Worm (Caenorhabditis elegans) whole organism, L1 larva: ENCODE data around the gene mrpl-53.

Source experiments
- C04F5.9 ChIP-seq: sonication (generic microtip); optimal IDR thresholded peaks from 2 replicates; lab custom pipeline; 2016; ENCODE audit warnings: missing genetic modification characterization, missing compliant biosample characterization
- C16A3.4 ChIP-seq: fragments of 150-350 bp; optimal IDR thresholded peaks from 2 replicates; lab custom pipeline; 2014; ENCODE audit warnings: missing biosample characterization, missing genetic modification characterization
- F16B12.6 ChIP-seq: fragments of 150-350 bp; optimal IDR thresholded peaks from 2 replicates; lab custom pipeline; 2014; ENCODE audit warnings: missing biosample characterization, missing genetic modification characterization
- aha-1 ChIP-seq: fragments of 150-350 bp; optimal IDR thresholded peaks from 2 replicates; lab custom pipeline; 2014; ENCODE audit warnings: missing biosample characterization, missing genetic modification characterization
- alr-1 ChIP-seq: fragments of 200-800 bp; sonication (Bioruptor generic); optimal IDR thresholded peaks from 2 replicates; lab custom pipeline; 2018; ENCODE audit warnings: borderline replicate concordance, mild to moderate bottlenecking, missing genetic modification characterization, missing compliant biosample characterization
- blmp-1 ChIP-seq: fragments of 150-350 bp; optimal IDR thresholded peaks from 2 replicates; lab custom pipeline; 2014; ENCODE audit warnings: missing biosample characterization, missing genetic modification characterization
- ceh-8 ChIP-seq: fragments of 200-800 bp; sonication (Bioruptor generic); optimal IDR thresholded peaks from 2 replicates; lab custom pipeline; 2018; ENCODE audit warnings: mild to moderate bottlenecking, missing genetic modification characterization, moderate library complexity, missing compliant biosample characterization
- ceh-82 ChIP-seq, 3 experiments: fragments of 150-350 bp in 1 of 3; sonication (generic microtip) in 2 of 3; optimal IDR thresholded peaks; 2 replicates each; lab custom pipeline; 2014 to 2017; ENCODE audit warnings: missing biosample characterization in 3 of 3, missing genetic modification characterization in 3 of 3
- ceh-90 ChIP-seq: sonication (generic microtip); optimal IDR thresholded peaks from 2 replicates; lab custom pipeline; 2016; ENCODE audit warnings: missing genetic modification characterization, missing compliant biosample characterization
- ces-1 ChIP-seq: fragments of 150-350 bp; optimal IDR thresholded peaks from 2 replicates; lab custom pipeline; 2014; ENCODE audit warnings: missing biosample characterization, missing genetic modification reagents, missing genetic modification characterization
- efl-1 ChIP-seq, 4 experiments: fragments of 150-350 bp; optimal IDR thresholded peaks in 3 of 4; peaks in 1 of 4; 1 replicate in 1 of 4; 2 replicates in 3 of 4; lab custom pipeline; 2014; ENCODE audit warnings: missing biosample characterization in 2 of 4, missing genetic modification characterization in 2 of 4, missing genetic modification reagents in 2 of 4
- efl-3 ChIP-seq: fragments of 200-800 bp; sonication (Bioruptor generic); optimal IDR thresholded peaks from 2 replicates; lab custom pipeline; 2018; ENCODE audit warnings: mild to moderate bottlenecking, missing genetic modification characterization, missing compliant biosample characterization
- elt-2 ChIP-seq: sonication (generic microtip); optimal IDR thresholded peaks from 2 replicates; lab custom pipeline; 2016; ENCODE audit warnings: missing genetic modification characterization, mild to moderate bottlenecking, inconsistent platforms, missing compliant biosample characterization, missing genetic modification reagents
- elt-3 ChIP-seq, 6 experiments: fragments of 150-350 bp in 1 of 6; sonication (generic microtip); optimal IDR thresholded peaks; 2 replicates each; lab custom pipeline; 2017 to 2018; ENCODE audit warnings: missing biosample characterization in 6 of 6, missing genetic modification characterization in 6 of 6, inconsistent platforms in 1 of 6
- ets-5 ChIP-seq: fragments of 200-800 bp; sonication (Bioruptor generic); IDR thresholded peaks from 2 replicates; pipeline ENCODE4 v1.3.6; 2022; ENCODE audit warnings: missing genetic modification characterization, missing compliant biosample characterization
- fkh-8 ChIP-seq: sonication (generic microtip); optimal IDR thresholded peaks from 2 replicates; lab custom pipeline; 2016; ENCODE audit warnings: mild to moderate bottlenecking, missing genetic modification characterization, missing compliant biosample characterization
- fos-1 ChIP-seq: fragments of 150-350 bp; optimal IDR thresholded peaks from 2 replicates; lab custom pipeline; 2014; ENCODE audit warnings: missing biosample characterization, missing genetic modification characterization
- hlh-17 ChIP-seq: fragments of 200-800 bp; sonication (Bioruptor generic); optimal IDR thresholded peaks from 2 replicates; lab custom pipeline; 2018; ENCODE audit warnings: missing genetic modification characterization, mild to moderate bottlenecking, missing compliant biosample characterization, moderate library complexity, borderline replicate concordance
- hlh-4 ChIP-seq: sonication (generic microtip); optimal IDR thresholded peaks from 2 replicates; lab custom pipeline; 2016; ENCODE audit warnings: mild to moderate bottlenecking, missing genetic modification characterization, missing compliant biosample characterization
- hpl-2 ChIP-seq: fragments of 150-350 bp; optimal IDR thresholded peaks from 2 replicates; lab custom pipeline; 2014; ENCODE audit warnings: missing biosample characterization, missing genetic modification reagents, missing genetic modification characterization
- jun-1 ChIP-seq: fragments of 150-350 bp; optimal IDR thresholded peaks from 2 replicates; lab custom pipeline; 2014; ENCODE audit warnings: missing biosample characterization, missing genetic modification reagents, missing genetic modification characterization
- lin-35 ChIP-seq, 2 experiments: fragments of 150-350 bp; optimal IDR thresholded peaks; 2 replicates each; lab custom pipeline; 2014; ENCODE audit warnings: missing biosample characterization in 2 of 2, missing genetic modification characterization in 2 of 2, missing genetic modification reagents in 2 of 2
- lin-39 ChIP-seq: fragments of 150-350 bp; optimal IDR thresholded peaks from 2 replicates; lab custom pipeline; 2014; ENCODE audit warnings: missing biosample characterization, missing genetic modification reagents, missing genetic modification characterization
- lir-3 ChIP-seq: sonication (generic microtip); optimal IDR thresholded peaks from 2 replicates; lab custom pipeline; 2016; ENCODE audit warnings: mild to moderate bottlenecking, missing genetic modification characterization, moderate library complexity, missing compliant biosample characterization; ENCODE audit not compliant: poor library complexity
- lsy-2 ChIP-seq, 2 experiments: fragments of 150-350 bp; optimal IDR thresholded peaks; 2 replicates each; lab custom pipeline; 2014; ENCODE audit warnings: missing biosample characterization in 2 of 2, missing genetic modification characterization in 2 of 2
- mab-9 ChIP-seq: fragments of 200-800 bp; sonication (Bioruptor generic); IDR thresholded peaks from 2 replicates; pipeline ENCODE4 v1.3.6; 2022; ENCODE audit warnings: missing genetic modification reagents, missing genetic modification characterization, missing compliant biosample characterization
- mdl-1 ChIP-seq, 2 experiments: fragments of 150-350 bp; optimal IDR thresholded peaks; 2 replicates each; lab custom pipeline; 2014 to 2017; ENCODE audit warnings: missing biosample characterization in 2 of 2, missing genetic modification characterization in 2 of 2, inconsistent platforms in 1 of 2
- mep-1 ChIP-seq: fragments of 150-350 bp; optimal IDR thresholded peaks from 2 replicates; lab custom pipeline; 2014; ENCODE audit warnings: missing biosample characterization, missing genetic modification characterization
- nhr-11 ChIP-seq: fragments of 150-350 bp; optimal IDR thresholded peaks from 2 replicates; lab custom pipeline; 2014; ENCODE audit warnings: missing biosample characterization, missing genetic modification characterization
- nhr-12 ChIP-seq: sonication (generic microtip); optimal IDR thresholded peaks from 2 replicates; lab custom pipeline; 2017; ENCODE audit warnings: missing biosample characterization, missing genetic modification characterization
- nhr-19 ChIP-seq: fragments of 200-800 bp; sonication (Bioruptor generic); conservative IDR thresholded peaks from 2 replicates; pipeline ENCODE4 v1.3.6; 2022; ENCODE audit warnings: missing genetic modification characterization, missing compliant biosample characterization
- nhr-47 ChIP-seq: sonication (generic microtip); optimal IDR thresholded peaks from 2 replicates; lab custom pipeline; 2016; ENCODE audit warnings: mild to moderate bottlenecking, missing genetic modification characterization, moderate library complexity, missing compliant biosample characterization
- nhr-71 ChIP-seq: sonication (generic microtip); optimal IDR thresholded peaks from 2 replicates; lab custom pipeline; 2016; ENCODE audit warnings: mild to moderate bottlenecking, missing genetic modification characterization, moderate library complexity, missing compliant biosample characterization
- nhr-76 ChIP-seq: sonication (generic microtip); optimal IDR thresholded peaks from 2 replicates; lab custom pipeline; 2017; ENCODE audit warnings: missing biosample characterization, missing genetic modification characterization
- nhr-90 ChIP-seq: sonication (generic microtip); optimal IDR thresholded peaks from 2 replicates; lab custom pipeline; 2016; ENCODE audit warnings: mild to moderate bottlenecking, missing genetic modification characterization, missing compliant biosample characterization; ENCODE audit not compliant: poor library complexity
- pax-3 ChIP-seq: fragments of 200-800 bp; sonication (Bioruptor generic); optimal IDR thresholded peaks from 2 replicates; lab custom pipeline; 2018; ENCODE audit warnings: mild to moderate bottlenecking, missing genetic modification characterization, moderate library complexity, missing compliant biosample characterization
- pqm-1 ChIP-seq: sonication (generic microtip); optimal IDR thresholded peaks from 3 replicates; lab custom pipeline; 2017; ENCODE audit warnings: missing biosample characterization, missing genetic modification characterization
- rnt-1 ChIP-seq: sonication (generic microtip); optimal IDR thresholded peaks from 2 replicates; lab custom pipeline; 2016; ENCODE audit warnings: mild to moderate bottlenecking, missing genetic modification characterization, moderate library complexity, missing compliant biosample characterization
- snpc-4 ChIP-seq: fragments of 150-350 bp; optimal IDR thresholded peaks from 2 replicates; lab custom pipeline; 2014; ENCODE audit warnings: missing biosample characterization, missing genetic modification characterization
- snu-23 ChIP-seq: sonication (generic microtip); optimal IDR thresholded peaks from 2 replicates; lab custom pipeline; 2016; ENCODE audit warnings: missing genetic modification characterization, missing compliant biosample characterization
- sptf-1 ChIP-seq: fragments of 150-350 bp; optimal IDR thresholded peaks from 2 replicates; lab custom pipeline; 2014; ENCODE audit warnings: missing biosample characterization, missing genetic modification characterization
- swsn-7 ChIP-seq: sonication (generic microtip); optimal IDR thresholded peaks from 2 replicates; lab custom pipeline; 2016; ENCODE audit warnings: missing genetic modification characterization, missing compliant biosample characterization
- tlp-1 ChIP-seq: fragments of 150-350 bp; optimal IDR thresholded peaks from 2 replicates; lab custom pipeline; 2014; ENCODE audit warnings: missing biosample characterization, missing genetic modification characterization
- unc-130 ChIP-seq: fragments of 150-350 bp; optimal IDR thresholded peaks from 2 replicates; lab custom pipeline; 2017; ENCODE audit warnings: missing biosample characterization, missing genetic modification characterization, inconsistent platforms
- unc-98 ChIP-seq: fragments of 200-800 bp; sonication (Bioruptor generic); IDR thresholded peaks from 2 replicates; pipeline ENCODE4 v1.3.6; 2022; ENCODE audit warnings: missing genetic modification characterization, missing compliant biosample characterization
- zag-1 ChIP-seq: fragments of 150-350 bp; optimal IDR thresholded peaks from 2 replicates; lab custom pipeline; 2014; ENCODE audit warnings: missing biosample characterization, missing genetic modification characterization
- zip-4 ChIP-seq: fragments of 200-800 bp; sonication (Bioruptor generic); optimal IDR thresholded peaks from 2 replicates; lab custom pipeline; 2018; ENCODE audit warnings: mild to moderate bottlenecking, missing genetic modification characterization, moderate library complexity, missing compliant biosample characterization
- ztf-11 ChIP-seq, 2 experiments: sonication (generic microtip); optimal IDR thresholded peaks; 2 replicates each; lab custom pipeline; 2016 to 2017; ENCODE audit warnings: missing genetic modification characterization in 2 of 2, missing biosample characterization in 1 of 2, missing compliant biosample characterization in 1 of 2
- ztf-4 ChIP-seq: fragments of 150-350 bp; optimal IDR thresholded peaks from 2 replicates; lab custom pipeline; 2014; ENCODE audit warnings: missing biosample characterization, missing genetic modification characterization

Gene mrpl-53

DNA sequence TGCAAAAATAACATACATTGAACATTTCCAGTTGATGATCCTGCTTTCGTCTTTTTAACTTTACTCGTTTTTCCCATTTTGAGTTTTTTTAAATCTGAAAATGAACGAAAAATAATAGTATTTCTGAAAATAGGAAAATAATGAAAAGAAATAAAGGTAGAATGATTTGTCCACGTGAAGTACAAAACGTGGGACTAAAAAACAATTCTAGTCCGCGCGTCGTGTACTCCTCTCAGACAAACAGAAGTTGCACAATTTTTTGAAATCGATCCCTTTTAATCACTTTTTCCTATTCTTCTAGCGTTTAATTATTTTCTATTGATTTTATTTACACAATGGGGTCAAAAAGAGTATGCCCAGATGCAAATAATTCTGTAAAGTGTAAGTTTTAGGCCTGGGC is 6.4 kb upstream of the mrpl-53 start, which contains the start of the genes E02H1.1 and tag-124 (continued):
- TF ChIP-seq ceh-82 (tag; optimal IDR thresholded peaks at IDR 0.05; lab: Kevin White, UChicago) = peak; percentile 52 to 66 (median 65)
- TF ChIP-seq lin-39 (tag; lab: Kevin White, UChicago) = peak; percentile 62
- TF ChIP-seq mep-1 (tag; lab: Kevin White, UChicago) = peak; percentile 78
- TF ChIP-seq tlp-1 (tag; lab: Kevin White, UChicago) = no peak
- TF ChIP-seq nhr-11 = peak; percentile 66
- TF ChIP-seq snu-23 = peak; percentile 91
- peak; percentile 38 for TF ChIP-seq snpc-4 (tag; lab: Kevin White, UChicago)
- peak; percentile 73 to 76 for TF ChIP-seq lin-35 (GFP tag; optimal IDR thresholded peaks at IDR 0.05; lab: Kevin White, UChicago)
- peak; percentile 50 for TF ChIP-seq blmp-1 (tag; lab: Kevin White, UChicago)
- TF ChIP-seq nhr-76 (tag; lab: Kevin White, UChicago) = no peak
- peak; percentile 97 for TF ChIP-seq nhr-19 (GFP tag; lab: Robert Waterston, UW)
- TF ChIP-seq unc-98 (GFP tag; lab: Robert Waterston, UW) = peak; percentile 80
- TF ChIP-seq hpl-2 (GFP tag; lab: Kevin White, UChicago) = no peak
- TF ChIP-seq aha-1 (tag; lab: Kevin White, UChicago) = no peak
- peak; percentile 79 for TF ChIP-seq ztf-4
- peak; percentile 56 for TF ChIP-seq unc-130 (tag; lab: Kevin White, UChicago)
- TF ChIP-seq swsn-7 (tag; lab: Kevin White, UChicago) = peak; percentile 91
- TF ChIP-seq nhr-47 (tag; lab: Kevin White, UChicago) = peak; percentile 93
- TF ChIP-seq fkh-8 (tag; lab: Kevin White, UChicago) = peak; percentile 84
- TF ChIP-seq ces-1 (GFP tag; lab: Kevin White, UChicago) = no peak
- peak; percentile 70 for TF ChIP-seq efl-3 (GFP tag; lab: Kevin White, UChicago)
- peak; percentile 75 to 81 for TF ChIP-seq efl-1 (optimal IDR thresholded peaks at IDR 0.05; lab: Kevin White, UChicago)
- TF ChIP-seq efl-1 (GFP tag; optimal IDR thresholded peaks at IDR 0.05 in 1 of 2; lab: Kevin White, UChicago) = peak; percentile 75 to 97
- TF ChIP-seq ets-5 = no peak
- TF ChIP-seq pqm-1 = no peak
- peak; percentile 84 to 88 for TF ChIP-seq lsy-2 (tag; optimal IDR thresholded peaks at IDR 0.05; lab: Kevin White, UChicago)
- TF ChIP-seq hlh-17 (GFP tag; lab: Kevin White, UChicago) = no peak
- TF ChIP-seq lir-3 (tag; lab: Kevin White, UChicago) = peak; percentile 98
- peak; percentile 96 for TF ChIP-seq ceh-90 (tag; lab: Kevin White, UChicago)
- TF ChIP-seq C04F5.9 = peak; percentile 92
- TF ChIP-seq nhr-71 (tag; lab: Kevin White, UChicago) = peak; percentile 93
- peak; percentile 42 for TF ChIP-seq jun-1 (tag; lab: Kevin White, UChicago)
- peak in 1 of 2 experiments; percentile 65 for TF ChIP-seq mdl-1 (tag; optimal IDR thresholded peaks at IDR 0.05; lab: Kevin White, UChicago)
- peak; percentile 62 for TF ChIP-seq zip-4 (GFP tag; lab: Kevin White, UChicago)
- no peak for TF ChIP-seq alr-1
- peak in 2 of 6 experiments; percentile 47 to 62 for TF ChIP-seq elt-3 (tag; optimal IDR thresholded peaks at IDR 0.05; lab: Kevin White, UChicago)
- peak; percentile 47 for TF ChIP-seq ceh-8
- TF ChIP-seq nhr-12 (tag; lab: Kevin White, UChicago) = no peak
- peak; percentile 79 for TF ChIP-seq mab-9 (GFP tag; lab: Robert Waterston, UW)

DNA sequence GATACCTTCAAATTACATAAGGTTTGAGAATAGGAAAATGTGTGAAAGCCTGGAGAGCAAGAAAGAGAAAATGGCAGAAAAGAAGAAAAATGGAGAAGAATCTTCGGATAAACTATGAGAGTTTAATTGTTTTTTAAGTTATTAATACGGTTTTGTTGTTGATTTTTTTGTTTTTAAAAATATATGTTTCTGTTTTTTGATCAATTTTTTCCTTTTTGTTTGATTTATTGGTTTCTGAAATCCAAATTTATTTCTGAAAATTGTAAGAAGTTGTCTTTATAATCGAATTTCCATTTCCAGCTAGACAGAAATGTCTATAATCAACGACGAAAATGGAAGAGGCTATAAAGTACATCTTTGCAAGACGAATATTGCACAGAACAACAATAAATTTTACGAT is 4.7 kb upstream of the mrpl-53 start, which contains the start of gene parp-2:
Gene parp-2 (plus strand): TSS at position 301 of the 400 bp plus-strand sequence.
- TF ChIP-seq elt-2 (tag; lab: Kevin White, UChicago) = no peak
- TF ChIP-seq ces-1 (GFP tag; lab: Kevin White, UChicago) = no peak
- TF ChIP-seq blmp-1 (tag; lab: Kevin White, UChicago) = no peak
- TF ChIP-seq pax-3 (tag; lab: Kevin White, UChicago) = no peak
- no peak for TF ChIP-seq fos-1
- TF ChIP-seq zag-1 = no peak
- no peak for TF ChIP-seq ztf-11 (tag; optimal IDR thresholded peaks at IDR 0.05; lab: Kevin White, UChicago)
- no peak for TF ChIP-seq rnt-1 (tag; lab: Kevin White, UChicago)
- TF ChIP-seq nhr-90 (tag; lab: Kevin White, UChicago) = no peak
- TF ChIP-seq hlh-17 (GFP tag; lab: Kevin White, UChicago) = no peak
- TF ChIP-seq F16B12.6 = no peak
- TF ChIP-seq C16A3.4 (tag; lab: Kevin White, UChicago) = no peak
- TF ChIP-seq snpc-4 (tag; lab: Kevin White, UChicago) = no peak
- TF ChIP-seq sptf-1 (tag; lab: Kevin White, UChicago) = no peak
- no peak for TF ChIP-seq nhr-12 (tag; lab: Kevin White, UChicago)
- no peak for TF ChIP-seq lir-3 (tag; lab: Kevin White, UChicago)
- no peak for TF ChIP-seq zip-4 (GFP tag; lab: Kevin White, UChicago)
- no peak for TF ChIP-seq ets-5
- TF ChIP-seq hlh-4 = no peak
